ENCODE assay signal across 1 worm cellular context in genomic region chrIV:7580062-7580614, ce11.
TF ChIP-seq lines count a peak whose summit lies in the region.

TSS of gene cec-5 (minus strand) at chrIV:7580112.
TSS of gene nol-10 (plus strand) at chrIV:7580597.

TF ChIP-seq in whole organism, L1 larva, 84 proteins besides CTCF, POLR2A, EP300 and RAD21 (continued from another document):
- TF ChIP-seq C34B4.2 (tag; optimal IDR thresholded peaks at IDR 0.05; lab: Kevin White, UChicago) = no peak
- no peak for TF ChIP-seq ces-1 (GFP tag; optimal IDR thresholded peaks at IDR 0.05; lab: Kevin White, UChicago)
- TF ChIP-seq aly-2 (tag; optimal IDR thresholded peaks at IDR 0.05; lab: Kevin White, UChicago) = no peak
- TF ChIP-seq ama-1 (optimal IDR thresholded peaks at IDR 0.05; lab: Kevin White, UChicago) = no peak
- TF ChIP-seq zag-1 (tag; optimal IDR thresholded peaks at IDR 0.05; lab: Kevin White, UChicago) = peak; percentile 38
- peak; percentile 47 for TF ChIP-seq F16B12.6 (tag; optimal IDR thresholded peaks at IDR 0.05; lab: Kevin White, UChicago)
- no peak for TF ChIP-seq ceh-63 (GFP tag; optimal IDR thresholded peaks at IDR 0.05; lab: Kevin White, UChicago)
- no peak for TF ChIP-seq C04F5.9 (tag; optimal IDR thresholded peaks at IDR 0.05; lab: Kevin White, UChicago)
- TF ChIP-seq xbp-1 (tag; optimal IDR thresholded peaks at IDR 0.05; lab: Kevin White, UChicago) = peak; percentile 71
- TF ChIP-seq sup-37 (GFP tag; optimal IDR thresholded peaks at IDR 0.05; lab: Kevin White, UChicago) = no peak
- TF ChIP-seq fkh-8 (tag; optimal IDR thresholded peaks at IDR 0.05; lab: Kevin White, UChicago) = peak; percentile 71
- no peak for TF ChIP-seq nhr-28 (tag; optimal IDR thresholded peaks at IDR 0.05; lab: Kevin White, UChicago)
- TF ChIP-seq lin-35 (GFP tag; optimal IDR thresholded peaks at IDR 0.05; lab: Kevin White, UChicago) = peak; percentile 78 to 87
- peak in 1 of 2 experiments; percentile 68 for TF ChIP-seq mdl-1 (tag; optimal IDR thresholded peaks at IDR 0.05; lab: Kevin White, UChicago)
- peak; percentile 89 for TF ChIP-seq snu-23 (GFP tag; optimal IDR thresholded peaks at IDR 0.05; lab: Kevin White, UChicago)
- TF ChIP-seq ceh-88 (GFP tag; IDR thresholded peaks at IDR 0.05; lab: Robert Waterston, UW) = no peak
- TF ChIP-seq unc-130 (tag; optimal IDR thresholded peaks at IDR 0.05; lab: Kevin White, UChicago) = peak; percentile 72
- no peak for TF ChIP-seq hlh-17 (GFP tag; optimal IDR thresholded peaks at IDR 0.05; lab: Kevin White, UChicago; ENCODE audit: borderline replicate concordance)
- TF ChIP-seq vab-15 (tag; optimal IDR thresholded peaks at IDR 0.05; lab: Kevin White, UChicago) = no peak
- TF ChIP-seq aha-1 (tag; optimal IDR thresholded peaks at IDR 0.05; lab: Kevin White, UChicago) = no peak
- peak in 1 of 6 experiments; percentile 21 for TF ChIP-seq elt-3 (tag; optimal IDR thresholded peaks at IDR 0.05; lab: Kevin White, UChicago)
- TF ChIP-seq alr-1 (tag; optimal IDR thresholded peaks at IDR 0.05; lab: Kevin White, UChicago; ENCODE audit: borderline replicate concordance) = no peak
- TF ChIP-seq lsy-2 (tag; optimal IDR thresholded peaks at IDR 0.05; lab: Kevin White, UChicago) = peak; percentile 72 to 86
